Worm (Caenorhabditis elegans) whole organism, dauer: ENCODE data around the gene F37C4.4.

Experiments used
- unc-62 ChIP-seq: sonication (generic microtip); optimal IDR thresholded peaks from 2 replicates; lab custom pipeline; 2017; ENCODE audit warnings: missing biosample characterization, missing genetic modification reagents, missing genetic modification characterization

Gene F37C4.4

ce11 chrIV:3915296-3915695 lies 48.2 kb downstream of the F37C4.4 start, which contains the start of gene srz-20:
Gene srz-20, plus strand, starts transcription at chrIV:3915596.
- no peak for TF ChIP-seq unc-62 (GFP tag; lab: Kevin White, UChicago)

- no peak for TF ChIP-seq unc-62 (GFP tag; lab: Kevin White, UChicago)
Measured at ce11 chrIV:3917405-3917804, 50.3 kb downstream of the F37C4.4 start, which contains the start of gene F56D6.14. Gene F56D6.14, plus strand, starts transcription at chrIV:3917705.

- TF ChIP-seq unc-62 (GFP tag; lab: Kevin White, UChicago) = no peak
Measured at ce11 chrIV:3918160-3918559, 51.1 kb downstream of the F37C4.4 start, which contains the start of gene F56D6.23. Gene F56D6.23, plus strand, starts transcription at chrIV:3918460.

- no peak for TF ChIP-seq unc-62 (GFP tag; lab: Kevin White, UChicago)
Measured at ce11 chrIV:3919506-3919905, 52.4 kb downstream of the F37C4.4 start, which contains the start of gene srz-19. Gene srz-19, plus strand, starts transcription at chrIV:3919806.
